Worm (Caenorhabditis elegans) whole organism, L4/young adult: Measurements from ENCODE around the gene ZK792.5.

ENCODE experiments used
- W03F9.2 ChIP-seq: fragments of 150-350 bp; optimal IDR thresholded peaks from 2 replicates; lab custom pipeline; 2014; ENCODE audit warnings: missing biosample characterization, missing genetic modification characterization
- him-1 ChIP-seq: sonication (generic microtip); optimal IDR thresholded peaks from 2 replicates; lab custom pipeline; 2016; ENCODE audit warnings: missing genotype, missing genetic modification reagents, missing genetic modification characterization, missing compliant biosample characterization

ce11 chrIV:11681905-11682304 is 6.0 kb downstream of the ZK792.5 start, which contains the start of gene ZK792.4:
- no peak for TF ChIP-seq W03F9.2 (tag; lab: Kevin White, UChicago)
- no peak for TF ChIP-seq him-1 (tag; lab: Kevin White, UChicago)
